Fruit fly (Drosophila melanogaster) whole organism, embryonic: Measurements from ENCODE around the gene CG32188.

Source experiments
- Asciz ChIP-seq: fragments of 200-800 bp; sonication (Bioruptor generic); optimal IDR thresholded peaks from 2 replicates; lab custom pipeline; 2017; ENCODE audit warnings: missing biosample characterization, mild to moderate bottlenecking, missing genetic modification characterization, missing genetic modification reagents
- CG11093 ChIP-seq: fragments of 200-800 bp; sonication (Bioruptor generic); IDR thresholded peaks from 3 replicates; pipeline ENCODE4 v1.3.6; 2022; ENCODE audit warnings: missing biosample characterization, missing genetic modification characterization
- CG17612 ChIP-seq: fragments of 200-800 bp; sonication (Bioruptor generic); IDR thresholded peaks from 2 replicates; pipeline ENCODE4 v1.3.6; 2022; ENCODE audit warnings: missing biosample characterization, missing genetic modification characterization
- CG2129 ChIP-seq: fragments of 200-800 bp; sonication (Bioruptor generic); IDR thresholded peaks from 2 replicates; pipeline ENCODE4 v1.3.6; 2022; ENCODE audit warnings: missing biosample characterization, missing genetic modification characterization; ENCODE audit not compliant: partially characterized antibody
- CG3065 ChIP-seq: fragments of 200-800 bp; sonication (Bioruptor generic); optimal IDR thresholded peaks from 2 replicates; lab custom pipeline; 2016; ENCODE audit warnings: missing biosample characterization, missing genetic modification characterization
- Oli ChIP-seq: fragments of 200-800 bp; sonication (Bioruptor generic); optimal IDR thresholded peaks from 2 replicates; lab custom pipeline; 2018; ENCODE audit warnings: missing biosample characterization, mild to moderate bottlenecking, missing genetic modification characterization, moderate library complexity
- PHDP ChIP-seq: fragments of 200-800 bp; sonication (Bioruptor generic); optimal IDR thresholded peaks from 3 replicates; lab custom pipeline; 2018; ENCODE audit warnings: missing biosample characterization, mild to moderate bottlenecking, missing genetic modification characterization, moderate library complexity
- corto ChIP-seq: fragments of 200-800 bp; sonication (Bioruptor generic); optimal IDR thresholded peaks from 2 replicates; lab custom pipeline; 2016; ENCODE audit warnings: missing biosample characterization, mild to moderate bottlenecking, missing genetic modification characterization, moderate library complexity
- emc ChIP-seq: fragments of 200-800 bp; sonication (Bioruptor generic); optimal IDR thresholded peaks from 2 replicates; lab custom pipeline; 2016; ENCODE audit warnings: missing biosample characterization, missing genetic modification characterization
- her ChIP-seq: fragments of 200-800 bp; sonication (Bioruptor generic); optimal IDR thresholded peaks from 2 replicates; lab custom pipeline; 2016; ENCODE audit warnings: missing biosample characterization, missing genetic modification characterization
- mam ChIP-seq: fragments of 200-800 bp; sonication (Bioruptor generic); optimal IDR thresholded peaks from 3 replicates; lab custom pipeline; 2016; ENCODE audit warnings: missing biosample characterization, missing genetic modification characterization
- sisA ChIP-seq: fragments of 200-800 bp; sonication (Bioruptor generic); IDR thresholded peaks from 2 replicates; pipeline ENCODE4 v1.3.6; 2022; ENCODE audit warnings: missing biosample characterization, missing genetic modification characterization
- sr ChIP-seq: fragments of 200-800 bp; sonication (Bioruptor generic); IDR thresholded peaks from 3 replicates; pipeline ENCODE4 v1.3.6; 2022; ENCODE audit warnings: missing biosample characterization, missing genetic modification characterization
- stwl ChIP-seq: fragments of 200-800 bp; sonication (Bioruptor generic); optimal IDR thresholded peaks from 3 replicates; lab custom pipeline; 2018; ENCODE audit warnings: missing biosample characterization, mild to moderate bottlenecking, missing genetic modification characterization, moderate library complexity

Gene CG32188

DNA sequence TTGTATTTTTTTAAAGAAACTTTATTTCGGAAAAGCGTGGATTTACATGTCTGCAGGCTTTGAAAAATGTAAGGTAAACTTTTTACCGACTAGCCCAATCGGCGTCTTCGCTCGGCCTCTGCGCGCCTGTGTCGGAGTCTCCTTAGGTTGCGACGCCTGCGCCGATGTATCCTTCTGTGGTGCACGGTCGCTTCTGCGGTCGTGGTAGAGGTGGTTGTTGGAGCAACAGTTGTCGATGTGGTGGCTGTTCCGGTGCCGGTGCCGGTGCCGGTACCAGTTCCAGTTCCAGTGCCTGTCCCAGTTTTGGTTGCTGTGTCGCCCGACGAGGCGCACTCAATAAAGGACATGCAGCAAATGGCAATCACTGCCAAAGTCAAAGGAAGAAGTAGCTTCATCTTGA is 42.4 kb downstream of the CG32188 start (continued):
- TF ChIP-seq corto (GFP tag; lab: Kevin White, UChicago) (no peak), PHDP (tag; lab: Kevin White, UChicago) (no peak), Oli (tag; lab: Kevin White, UChicago) (no peak), mam (no peak), stwl (tag; lab: Kevin White, UChicago) (peak; percentile 55), emc (GFP tag; lab: Kevin White, UChicago) (no peak), CG3065 (GFP tag; lab: Kevin White, UChicago) (no peak), sr (GFP tag; lab: Robert Waterston, UW) (no peak), CG11093 (GFP tag; lab: Robert Waterston, UW) (no peak), her (GFP tag; lab: Kevin White, UChicago) (no peak), CG17612 (GFP tag; lab: Robert Waterston, UW) (no peak), Asciz (no peak), sisA (GFP tag; lab: Robert Waterston, UW) (no peak), CG2129 (no peak)
